Worm (Caenorhabditis elegans) whole organism, midembryonic: ENCODE measurements around the gene F49E2.5.

Source experiments
- T22C8.4 ChIP-seq: fragments of 200-800 bp; sonication (Bioruptor generic); IDR thresholded peaks from 2 replicates; pipeline ENCODE4 v1.3.6; 2022; ENCODE audit warnings: missing genetic modification characterization, missing compliant biosample characterization
- cog-1 ChIP-seq: sonication (generic microtip); optimal IDR thresholded peaks from 2 replicates; lab custom pipeline; 2016; ENCODE audit warnings: missing genetic modification characterization, missing compliant biosample characterization
- flt-1 ChIP-seq: fragments of 200-800 bp; sonication (Bioruptor generic); IDR thresholded peaks from 2 replicates; pipeline ENCODE4 v1.3.6; 2022; ENCODE audit warnings: missing genetic modification characterization, missing compliant biosample characterization
- klf-2 ChIP-seq: fragments of 200-800 bp; sonication (Bioruptor generic); conservative IDR thresholded peaks from 2 replicates; pipeline ENCODE4 v1.3.6; 2022; ENCODE audit warnings: missing genetic modification reagents, missing genetic modification characterization, missing compliant biosample characterization
- med-1 ChIP-seq: sonication (generic microtip); optimal IDR thresholded peaks from 2 replicates; lab custom pipeline; 2017; ENCODE audit warnings: missing genetic modification characterization, mild to moderate bottlenecking, missing compliant biosample characterization, antibody characterized with exemption, missing genetic modification reagents; ENCODE audit not compliant: insufficient read depth
- ref-1 ChIP-seq: fragments of 200-800 bp; sonication (Bioruptor generic); conservative IDR thresholded peaks from 2 replicates; pipeline ENCODE4 v1.3.6; 2022; ENCODE audit warnings: missing genetic modification reagents, missing genetic modification characterization, missing compliant biosample characterization
- tab-1 ChIP-seq: fragments of 200-800 bp; sonication (Bioruptor generic); IDR thresholded peaks from 2 replicates; pipeline ENCODE4 v1.3.6; 2022; ENCODE audit warnings: missing genetic modification characterization, missing compliant biosample characterization
- ztf-23 ChIP-seq: fragments of 200-800 bp; sonication (Bioruptor generic); IDR thresholded peaks from 2 replicates; pipeline ENCODE4 v1.3.6; 2022; ENCODE audit warnings: missing genetic modification reagents, missing genetic modification characterization, missing compliant biosample characterization
- ztf-29 ChIP-seq: fragments of 200-800 bp; sonication (Bioruptor generic); IDR thresholded peaks from 2 replicates; pipeline ENCODE4 v1.3.6; 2022; ENCODE audit warnings: missing genetic modification reagents, missing genetic modification characterization, missing compliant biosample characterization

F49E2.5 gene

ce11 chrX:9543352-9543751, at the start of gene F49E2.5:
Gene F49E2.5 (plus strand): TSS chrX:9543652.
- TF ChIP-seq med-1 (GFP tag; lab: Kevin White, UChicago) (no peak), tab-1 (no peak), ztf-29 (GFP tag; lab: Robert Waterston, UW) (no peak), T22C8.4 (GFP tag; lab: Robert Waterston, UW) (no peak), flt-1 (no peak), ref-1 (no peak), ztf-23 (GFP tag; lab: Robert Waterston, UW) (no peak), klf-2 (no peak), cog-1 (no peak)

- TF ChIP-seq tab-1, result no peak
- TF ChIP-seq T22C8.4 (GFP tag; lab: Robert Waterston, UW), result no peak
- no peak for TF ChIP-seq ref-1
- TF ChIP-seq ztf-29 (GFP tag; lab: Robert Waterston, UW), result peak; percentile 86
- no peak for TF ChIP-seq klf-2
- TF ChIP-seq flt-1, result no peak
- TF ChIP-seq ztf-23 (GFP tag; lab: Robert Waterston, UW), result no peak
- TF ChIP-seq cog-1, result no peak
These were observed 48.8 kb upstream of the F49E2.5 start for ce11 chrX:9494661-9495060.

DNA sequence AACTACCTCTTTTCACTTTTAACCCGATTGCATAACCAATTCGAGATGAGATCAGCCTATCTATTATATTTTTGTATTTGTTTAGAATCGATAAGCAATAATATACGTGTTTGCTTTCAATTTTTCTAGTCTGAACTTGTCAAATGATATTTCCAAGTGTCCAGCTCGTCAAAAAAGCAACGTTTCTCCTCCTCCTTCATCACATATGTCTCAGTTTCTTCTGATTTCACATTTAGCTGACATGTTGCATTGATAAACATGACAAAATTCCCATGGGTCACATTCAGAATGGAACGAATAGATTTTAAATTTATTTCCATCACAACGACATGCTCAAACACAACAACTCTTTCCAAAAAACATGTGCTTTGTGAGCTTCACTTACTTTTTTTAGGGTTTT, 44.1 kb upstream of the F49E2.5 start:
- TF ChIP-seq tab-1 (no peak), T22C8.4 (GFP tag; lab: Robert Waterston, UW) (no peak), klf-2 (no peak), cog-1 (no peak), ref-1 (no peak), flt-1 (no peak), ztf-23 (GFP tag; lab: Robert Waterston, UW) (no peak), med-1 (GFP tag; lab: Kevin White, UChicago) (no peak), ztf-29 (GFP tag; lab: Robert Waterston, UW) (no peak)

ce11 chrX:9504221-9504620, 39.2 kb upstream of the F49E2.5 start:
- TF ChIP-seq klf-2 (no peak), cog-1 (no peak), tab-1 (no peak), ztf-23 (GFP tag; lab: Robert Waterston, UW) (no peak), med-1 (GFP tag; lab: Kevin White, UChicago) (no peak), ztf-29 (GFP tag; lab: Robert Waterston, UW) (no peak), T22C8.4 (GFP tag; lab: Robert Waterston, UW) (no peak), ref-1 (no peak), flt-1 (no peak)

ce11 chrX:9504911-9505397, 38.5 kb upstream of the F49E2.5 start:
- TF ChIP-seq T22C8.4 (GFP tag; lab: Robert Waterston, UW) (0 out of 2 replicates have a peak, but pooled peaks have one; percentile 47), med-1 (GFP tag; lab: Kevin White, UChicago) (no peak)

- TF ChIP-seq cog-1, result no peak
- TF ChIP-seq med-1 (GFP tag; lab: Kevin White, UChicago), result no peak
- 0 out of 2 replicates have a peak, but pooled peaks have one; percentile 61 for TF ChIP-seq ztf-23 (GFP tag; lab: Robert Waterston, UW)
These were observed 37.1 kb upstream of the F49E2.5 start for ce11 chrX:9506341-9506740.

- TF ChIP-seq klf-2, result no peak
- no peak for TF ChIP-seq ztf-23 (GFP tag; lab: Robert Waterston, UW)
- no peak for TF ChIP-seq flt-1
- no peak for TF ChIP-seq ref-1
- TF ChIP-seq tab-1, result no peak
- no peak for TF ChIP-seq med-1 (GFP tag; lab: Kevin White, UChicago)
- no peak for TF ChIP-seq T22C8.4 (GFP tag; lab: Robert Waterston, UW)
These were observed 34.9 kb upstream of the F49E2.5 start for ce11 chrX:9508426-9509010.

ce11 chrX:9509516-9509915, 33.9 kb upstream of the F49E2.5 start:
- no peak for TF ChIP-seq ztf-23 (GFP tag; lab: Robert Waterston, UW)
- no peak for TF ChIP-seq tab-1
- no peak for TF ChIP-seq ref-1
- TF ChIP-seq klf-2, result no peak
- no peak for TF ChIP-seq ztf-29 (GFP tag; lab: Robert Waterston, UW)
- no peak for TF ChIP-seq cog-1
- TF ChIP-seq med-1 (GFP tag; lab: Kevin White, UChicago), result no peak
- TF ChIP-seq flt-1, result no peak
- TF ChIP-seq T22C8.4 (GFP tag; lab: Robert Waterston, UW), result no peak

ce11 chrX:9509922-9510321, 33.5 kb upstream of the F49E2.5 start:
- TF ChIP-seq tab-1 (no peak), ztf-23 (GFP tag; lab: Robert Waterston, UW) (no peak), T22C8.4 (GFP tag; lab: Robert Waterston, UW) (no peak), cog-1 (no peak), ref-1 (no peak), ztf-29 (GFP tag; lab: Robert Waterston, UW) (no peak), klf-2 (no peak), med-1 (GFP tag; lab: Kevin White, UChicago) (no peak), flt-1 (no peak)

ce11 chrX:9510448-9510847, 33.0 kb upstream of the F49E2.5 start:
- TF ChIP-seq flt-1 (no peak), ztf-23 (GFP tag; lab: Robert Waterston, UW) (no peak), ztf-29 (GFP tag; lab: Robert Waterston, UW) (no peak), ref-1 (no peak), klf-2 (no peak)

DNA sequence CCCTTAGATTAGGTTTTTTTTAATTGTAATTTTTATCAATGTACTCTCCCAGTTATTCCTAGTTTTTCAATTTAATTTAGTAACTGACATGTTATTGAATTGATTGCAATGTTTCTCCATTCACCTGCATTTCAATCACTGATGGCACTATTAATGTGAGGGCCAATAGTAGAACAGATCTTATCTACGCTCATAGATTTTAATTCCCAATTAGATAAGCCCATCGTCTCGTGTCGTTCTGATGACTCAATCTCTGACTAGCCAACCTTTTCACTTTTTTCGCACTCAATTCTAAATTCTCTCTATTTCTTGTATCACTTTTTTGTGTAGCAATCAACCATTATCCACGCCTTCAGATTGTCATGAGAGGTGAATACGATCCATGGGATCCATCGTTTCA, 31.0 kb upstream of the F49E2.5 start:
- TF ChIP-seq T22C8.4 (GFP tag; lab: Robert Waterston, UW) (no peak), klf-2 (no peak), ztf-29 (GFP tag; lab: Robert Waterston, UW) (no peak), ref-1 (no peak), cog-1 (no peak)
